Worm (Caenorhabditis elegans) whole organism, midembryonic: ENCODE results near the gene frm-5.1.

Source experiments
- flt-1 ChIP-seq: fragments of 200-800 bp; sonication (Bioruptor generic); IDR thresholded peaks from 2 replicates; pipeline ENCODE4 v1.3.6; 2022; ENCODE audit warnings: missing genetic modification characterization, missing compliant biosample characterization
- ref-1 ChIP-seq: fragments of 200-800 bp; sonication (Bioruptor generic); conservative IDR thresholded peaks from 2 replicates; pipeline ENCODE4 v1.3.6; 2022; ENCODE audit warnings: missing genetic modification reagents, missing genetic modification characterization, missing compliant biosample characterization
- ztf-23 ChIP-seq: fragments of 200-800 bp; sonication (Bioruptor generic); IDR thresholded peaks from 2 replicates; pipeline ENCODE4 v1.3.6; 2022; ENCODE audit warnings: missing genetic modification reagents, missing genetic modification characterization, missing compliant biosample characterization
- ztf-29 ChIP-seq: fragments of 200-800 bp; sonication (Bioruptor generic); IDR thresholded peaks from 2 replicates; pipeline ENCODE4 v1.3.6; 2022; ENCODE audit warnings: missing genetic modification reagents, missing genetic modification characterization, missing compliant biosample characterization

DNA sequence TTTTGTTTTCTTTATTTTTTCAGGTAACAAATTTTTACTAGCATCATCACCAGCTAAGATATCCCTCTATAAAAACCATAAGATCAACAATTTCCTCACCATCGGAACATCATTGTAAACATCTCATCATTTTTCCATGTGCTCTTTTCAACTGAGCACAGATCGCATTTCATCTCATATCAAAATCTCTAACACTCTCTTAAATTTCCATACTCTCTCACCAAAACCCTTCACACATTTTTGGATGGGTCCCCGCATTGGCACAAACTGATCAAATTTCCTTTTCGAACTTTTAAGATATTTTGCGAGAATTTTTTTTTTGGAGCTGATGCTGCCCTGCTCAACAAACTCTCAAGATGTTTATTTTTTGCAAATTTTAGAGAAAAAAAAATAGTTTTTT lies 28.7 kb upstream of the frm-5.1 start:
- no peak for TF ChIP-seq ref-1 (GFP tag; lab: Robert Waterston, UW)
- TF ChIP-seq flt-1 (GFP tag; lab: Robert Waterston, UW), result no peak
- no peak for TF ChIP-seq ztf-29 (GFP tag; lab: Robert Waterston, UW)
- TF ChIP-seq ztf-23 (GFP tag; lab: Robert Waterston, UW), result no peak
